Fruit fly (Drosophila melanogaster) whole organism, embryonic: ENCODE results near the gene CG13920.

ENCODE experiments used
- ATbp ChIP-seq: fragments of 200-800 bp; sonication (Bioruptor generic); optimal IDR thresholded peaks from 2 replicates; lab custom pipeline; 2017; ENCODE audit warnings: missing biosample characterization, mild to moderate bottlenecking, missing genetic modification characterization, missing genetic modification reagents
- Atf-2 ChIP-seq: fragments of 200-800 bp; sonication (Bioruptor generic); optimal IDR thresholded peaks from 2 replicates; lab custom pipeline; 2016; ENCODE audit warnings: missing biosample characterization, missing genetic modification characterization
- CG10147 ChIP-seq: fragments of 200-800 bp; sonication (Bioruptor generic); optimal IDR thresholded peaks from 2 replicates; lab custom pipeline; 2019; ENCODE audit warnings: missing biosample characterization, mild to moderate bottlenecking, missing genetic modification characterization, moderate library complexity
- CG11456 ChIP-seq: fragments of 200-800 bp; sonication (Bioruptor generic); IDR thresholded peaks from 3 replicates; pipeline ENCODE4 v1.3.6; 2022; ENCODE audit warnings: missing biosample characterization, missing genetic modification characterization
- CG11504 ChIP-seq: fragments of 200-800 bp; sonication (Bioruptor generic); optimal IDR thresholded peaks from 3 replicates; lab custom pipeline; 2019; ENCODE audit warnings: missing biosample characterization, mild to moderate bottlenecking, missing genetic modification characterization, moderate library complexity
- CG12769 ChIP-seq: fragments of 200-800 bp; sonication (Bioruptor generic); optimal IDR thresholded peaks from 2 replicates; lab custom pipeline; 2019; ENCODE audit warnings: missing biosample characterization, mild to moderate bottlenecking, missing genetic modification characterization, moderate library complexity
- CG14710 ChIP-seq: fragments of 200-800 bp; sonication (Bioruptor generic); optimal IDR thresholded peaks from 3 replicates; lab custom pipeline; 2019; ENCODE audit warnings: missing biosample characterization, mild to moderate bottlenecking, missing genetic modification characterization, moderate library complexity
- CG14860 ChIP-seq: fragments of 200-800 bp; sonication (Bioruptor generic); IDR thresholded peaks from 3 replicates; pipeline ENCODE4 v1.3.6; 2022; ENCODE audit warnings: missing biosample characterization, missing genetic modification characterization; ENCODE audit not compliant: partially characterized antibody
- CG1529 ChIP-seq: fragments of 200-800 bp; sonication (Bioruptor generic); optimal IDR thresholded peaks from 3 replicates; lab custom pipeline; 2018; ENCODE audit warnings: missing biosample characterization, missing genetic modification characterization
- CG17568 ChIP-seq: fragments of 200-800 bp; sonication (Bioruptor generic); optimal IDR thresholded peaks from 2 replicates; lab custom pipeline; 2018; ENCODE audit warnings: missing biosample characterization, mild to moderate bottlenecking, missing genetic modification characterization, moderate library complexity
- CG18011 ChIP-seq: fragments of 200-800 bp; sonication (Bioruptor generic); optimal IDR thresholded peaks from 2 replicates; lab custom pipeline; 2017; ENCODE audit warnings: missing biosample characterization, missing genetic modification characterization, mild to moderate bottlenecking, moderate library complexity, missing genotype
- CG18476 ChIP-seq: fragments of 200-800 bp; sonication (Bioruptor generic); optimal IDR thresholded peaks from 2 replicates; lab custom pipeline; 2016; ENCODE audit warnings: missing biosample characterization, mild to moderate bottlenecking, missing genetic modification characterization
- CG18599 ChIP-seq: fragments of 200-800 bp; sonication (Bioruptor generic); optimal IDR thresholded peaks from 3 replicates; lab custom pipeline; 2017; ENCODE audit warnings: missing biosample characterization, missing genetic modification characterization, mild to moderate bottlenecking, moderate library complexity, missing genetic modification reagents
- CG34376 ChIP-seq: fragments of 200-800 bp; sonication (Bioruptor generic); optimal IDR thresholded peaks from 2 replicates; lab custom pipeline; 2018; ENCODE audit warnings: missing biosample characterization, mild to moderate bottlenecking, missing genetic modification characterization
- CG7839 ChIP-seq: fragments of 200-800 bp; sonication (Bioruptor generic); optimal IDR thresholded peaks from 3 replicates; lab custom pipeline; 2018; ENCODE audit warnings: missing biosample characterization, mild to moderate bottlenecking, missing genetic modification characterization, moderate library complexity
- CG8089 ChIP-seq: fragments of 200-800 bp; sonication (Bioruptor generic); optimal IDR thresholded peaks from 3 replicates; lab custom pipeline; 2016; ENCODE audit warnings: missing biosample characterization, missing genetic modification characterization
- CG8944 ChIP-seq: fragments of 200-800 bp; sonication (Bioruptor generic); optimal IDR thresholded peaks from 3 replicates; lab custom pipeline; 2016; ENCODE audit warnings: missing biosample characterization, missing genetic modification characterization
- CG9727 ChIP-seq: fragments of 200-800 bp; sonication (Bioruptor generic); optimal IDR thresholded peaks from 3 replicates; lab custom pipeline; 2017; ENCODE audit warnings: missing biosample characterization, mild to moderate bottlenecking, missing genetic modification characterization
- CG9817 ChIP-seq: fragments of 200-800 bp; sonication (Bioruptor generic); optimal IDR thresholded peaks from 2 replicates; lab custom pipeline; 2018; ENCODE audit warnings: missing biosample characterization, mild to moderate bottlenecking, missing genetic modification characterization, moderate library complexity
- CkIIα-i1 ChIP-seq: fragments of 200-800 bp; sonication (Bioruptor generic); IDR thresholded peaks from 2 replicates; pipeline ENCODE4 v1.3.6; 2022; ENCODE audit warnings: missing biosample characterization, missing genetic modification characterization
- D ChIP-seq, 2 experiments: fragments of 200-800 bp in 1 of 2; fragments of >200 bp in 1 of 2; sonication (Bioruptor generic) in 1 of 2; optimal IDR thresholded peaks; 2 replicates in 1 of 2; 3 replicates in 1 of 2; lab custom pipeline; 2017; ENCODE audit warnings: mild to moderate bottlenecking in 1 of 2, missing biosample characterization in 1 of 2, missing genetic modification characterization in 1 of 2, missing genetic modification reagents in 1 of 2
- Dfd ChIP-seq, 2 experiments: fragments of >200 bp; optimal IDR thresholded peaks; 2 replicates each; lab custom pipeline; 2017; ENCODE audit warnings: missing biosample characterization in 2 of 2, missing genetic modification characterization in 2 of 2
- Dp ChIP-seq: fragments of 200-800 bp; sonication (Bioruptor generic); optimal IDR thresholded peaks from 2 replicates; lab custom pipeline; 2018; ENCODE audit warnings: missing biosample characterization, mild to moderate bottlenecking, missing genetic modification characterization, moderate library complexity
- E2f1 ChIP-seq: fragments of 200-800 bp; sonication (Bioruptor generic); IDR thresholded peaks from 2 replicates; pipeline ENCODE4 v1.3.6; 2022; ENCODE audit warnings: missing biosample characterization, missing genetic modification characterization
- Kr ChIP-seq: fragments of 200-800 bp; sonication (Bioruptor generic); optimal IDR thresholded peaks from 2 replicates; lab custom pipeline; 2017; ENCODE audit warnings: missing biosample characterization, mild to moderate bottlenecking, missing genetic modification characterization
- Mes4 ChIP-seq: fragments of 200-800 bp; sonication (Bioruptor generic); optimal IDR thresholded peaks from 2 replicates; lab custom pipeline; 2016; ENCODE audit warnings: missing biosample characterization, missing genetic modification characterization
- Pdp1 ChIP-seq, 2 experiments: fragments of 200-800 bp; sonication (Bioruptor generic); optimal IDR thresholded peaks; 3 replicates each; lab custom pipeline; 2016; ENCODE audit warnings: missing biosample characterization in 2 of 2, missing genetic modification characterization in 2 of 2, mild to moderate bottlenecking in 1 of 2, moderate library complexity in 1 of 2
- Sin3A ChIP-seq: fragments of >200 bp; optimal IDR thresholded peaks from 2 replicates; lab custom pipeline; 2018
- Xbp1 ChIP-seq: fragments of 200-800 bp; sonication (Bioruptor generic); optimal IDR thresholded peaks from 3 replicates; lab custom pipeline; 2016; ENCODE audit warnings: missing biosample characterization, mild to moderate bottlenecking, missing genetic modification characterization
- abd-A ChIP-seq: fragments of 200-800 bp; sonication (Bioruptor generic); optimal IDR thresholded peaks from 3 replicates; lab custom pipeline; 2019; ENCODE audit warnings: missing biosample characterization, mild to moderate bottlenecking, missing genetic modification characterization, moderate library complexity
- bsh ChIP-seq, 2 experiments: fragments of 200-800 bp; sonication (Bioruptor generic); optimal IDR thresholded peaks; 2 replicates each; lab custom pipeline; 2017 to 2018; ENCODE audit warnings: mild to moderate bottlenecking in 2 of 2, missing biosample characterization in 2 of 2, missing genetic modification characterization in 2 of 2, moderate library complexity in 1 of 2
- cad ChIP-seq: fragments of >200 bp; optimal IDR thresholded peaks from 2 replicates; lab custom pipeline; 2017; ENCODE audit warnings: missing biosample characterization, missing genetic modification characterization
- chn ChIP-seq: fragments of 200-800 bp; sonication (Bioruptor generic); optimal IDR thresholded peaks from 2 replicates; lab custom pipeline; 2016; ENCODE audit warnings: missing biosample characterization, missing genetic modification characterization
- crp ChIP-seq, 2 experiments: fragments of 200-800 bp; sonication (Bioruptor generic); optimal IDR thresholded peaks; 2 replicates in 1 of 2; 3 replicates in 1 of 2; lab custom pipeline; 2017; ENCODE audit warnings: missing biosample characterization in 2 of 2, missing genetic modification characterization in 2 of 2, mild to moderate bottlenecking in 1 of 2, moderate library complexity in 1 of 2
- disco-r ChIP-seq: fragments of 200-800 bp; sonication (Bioruptor generic); optimal IDR thresholded peaks from 2 replicates; lab custom pipeline; 2016; ENCODE audit warnings: missing biosample characterization, missing genetic modification characterization
- grn ChIP-seq: fragments of 200-800 bp; sonication (Bioruptor generic); optimal IDR thresholded peaks from 3 replicates; lab custom pipeline; 2017; ENCODE audit warnings: missing biosample characterization, missing genetic modification characterization
- gsb ChIP-seq: fragments of 200-800 bp; sonication (Bioruptor generic); IDR thresholded peaks from 2 replicates; pipeline ENCODE4 v1.3.6; 2022; ENCODE audit warnings: missing biosample characterization, missing genetic modification characterization
- hb ChIP-seq: fragments of 200-800 bp; sonication (Bioruptor generic); IDR thresholded peaks from 3 replicates; pipeline ENCODE4 v1.3.6; 2022; ENCODE audit warnings: missing biosample characterization, missing genetic modification characterization; ENCODE audit not compliant: partially characterized antibody
- hbn ChIP-seq: fragments of 200-800 bp; sonication (Bioruptor generic); IDR thresholded peaks from 2 replicates; pipeline ENCODE4 v1.3.6; 2022; ENCODE audit warnings: missing biosample characterization, missing genetic modification characterization; ENCODE audit not compliant: partially characterized antibody
- inv ChIP-seq: fragments of 200-800 bp; sonication (Bioruptor generic); IDR thresholded peaks from 2 replicates; pipeline ENCODE4 v1.3.6; 2022; ENCODE audit warnings: missing biosample characterization, missing genetic modification characterization; ENCODE audit not compliant: partially characterized antibody
- kah ChIP-seq: fragments of 200-800 bp; sonication (Bioruptor generic); optimal IDR thresholded peaks from 2 replicates; lab custom pipeline; 2018; ENCODE audit warnings: missing biosample characterization, mild to moderate bottlenecking, missing genetic modification characterization
- lab ChIP-seq: fragments of 200-800 bp; sonication (Bioruptor generic); optimal IDR thresholded peaks from 3 replicates; lab custom pipeline; 2017; ENCODE audit warnings: missing biosample characterization, missing genetic modification characterization, mild to moderate bottlenecking, moderate library complexity, missing genetic modification reagents
- maf-S ChIP-seq: fragments of 200-800 bp; sonication (Bioruptor generic); optimal IDR thresholded peaks from 2 replicates; lab custom pipeline; 2016; ENCODE audit warnings: missing biosample characterization, missing genetic modification characterization
- nau ChIP-seq: fragments of 200-800 bp; sonication (Bioruptor generic); optimal IDR thresholded peaks from 3 replicates; lab custom pipeline; 2017; ENCODE audit warnings: missing biosample characterization, mild to moderate bottlenecking, missing genetic modification characterization, missing genetic modification reagents
- oc ChIP-seq: fragments of 200-800 bp; sonication (Bioruptor generic); optimal IDR thresholded peaks from 2 replicates; lab custom pipeline; 2018; ENCODE audit warnings: missing biosample characterization, mild to moderate bottlenecking, missing genetic modification characterization, moderate library complexity
- onecut ChIP-seq: fragments of 200-800 bp; sonication (Bioruptor generic); IDR thresholded peaks from 2 replicates; pipeline ENCODE4 v1.3.6; 2022; ENCODE audit warnings: missing biosample characterization, missing genetic modification characterization
- scrt ChIP-seq: fragments of 200-800 bp; sonication (Bioruptor generic); optimal IDR thresholded peaks from 2 replicates; lab custom pipeline; 2018; ENCODE audit warnings: missing biosample characterization, mild to moderate bottlenecking, missing genetic modification characterization, moderate library complexity
- sd ChIP-seq: fragments of 200-800 bp; sonication (Bioruptor generic); optimal IDR thresholded peaks from 3 replicates; lab custom pipeline; 2018; ENCODE audit warnings: missing biosample characterization, mild to moderate bottlenecking, missing genetic modification characterization, moderate library complexity
- tin ChIP-seq: fragments of 200-800 bp; sonication (Bioruptor generic); optimal IDR thresholded peaks from 3 replicates; lab custom pipeline; 2016; ENCODE audit warnings: missing biosample characterization, missing genetic modification characterization
- vvl ChIP-seq: fragments of 200-800 bp; sonication (Bioruptor generic); IDR thresholded peaks from 2 replicates; pipeline ENCODE4 v1.3.6; 2022; ENCODE audit warnings: missing biosample characterization, missing genetic modification characterization

The CG13920 gene

dm6 chr3L:1675242-1675641 is 26.5 kb downstream of the CG13920 start:
- TF ChIP-seq hb (GFP tag; lab: Robert Waterston, UW) (no peak), CG1529 (no peak), tin (GFP tag; lab: Kevin White, UChicago) (no peak), CG14710 (tag; lab: Kevin White, UChicago) (no peak), inv (GFP tag; lab: Robert Waterston, UW) (no peak), CG11456 (GFP tag; lab: Robert Waterston, UW) (no peak), CG18599 (no peak), gsb (GFP tag; lab: Robert Waterston, UW) (no peak), CkIIα-i1 (GFP tag; lab: Robert Waterston, UW) (no peak), Mes4 (GFP tag; lab: Kevin White, UChicago) (no peak), cad (GFP tag; lab: Kevin White, UChicago) (no peak), abd-A (peak; percentile 78), CG11504 (no peak), Xbp1 (GFP tag; lab: Kevin White, UChicago) (no peak), D (optimal IDR thresholded peaks at IDR 0.05; lab: Kevin White, UChicago) (no peak), D (GFP tag; optimal IDR thresholded peaks at IDR 0.05; lab: Kevin White, UChicago) (no peak), scrt (GFP tag; lab: Kevin White, UChicago) (no peak), CG8089 (GFP tag; lab: Kevin White, UChicago) (no peak), Atf-2 (GFP tag; lab: Kevin White, UChicago) (no peak), E2f1 (no peak), oc (tag; lab: Kevin White, UChicago) (peak; percentile 37), disco-r (GFP tag; lab: Kevin White, UChicago) (no peak), chn (GFP tag; lab: Kevin White, UChicago) (no peak), CG34376 (GFP tag; lab: Kevin White, UChicago) (no peak), maf-S (GFP tag; lab: Kevin White, UChicago) (no peak), hbn (GFP tag; lab: Robert Waterston, UW) (no peak), kah (GFP tag; lab: Kevin White, UChicago) (no peak), grn (peak; percentile 74), vvl (GFP tag; lab: Robert Waterston, UW) (peak; percentile 76), crp (GFP tag; optimal IDR thresholded peaks at IDR 0.05; lab: Kevin White, UChicago) (no peak), CG18011 (GFP tag; lab: Kevin White, UChicago) (no peak), CG14860 (no peak), bsh (GFP tag; optimal IDR thresholded peaks at IDR 0.05; lab: Kevin White, UChicago) (no peak), CG18476 (GFP tag; lab: Kevin White, UChicago) (no peak), CG17568 (GFP tag; lab: Kevin White, UChicago) (no peak), Pdp1 (GFP tag; optimal IDR thresholded peaks at IDR 0.05; lab: Kevin White, UChicago) (no peak), Dfd (GFP tag; optimal IDR thresholded peaks at IDR 0.05; lab: Kevin White, UChicago) (no peak), CG9817 (tag; lab: Kevin White, UChicago) (no peak), sd (tag; lab: Kevin White, UChicago) (peak; percentile 65), CG7839 (tag; lab: Kevin White, UChicago) (no peak), onecut (GFP tag; lab: Robert Waterston, UW) (peak; percentile 67), CG8944 (GFP tag; lab: Kevin White, UChicago) (no peak), nau (GFP tag; lab: Kevin White, UChicago) (no peak), CG9727 (GFP tag; lab: Kevin White, UChicago) (no peak), Kr (no peak), CG10147 (GFP tag; lab: Kevin White, UChicago) (no peak), Dp (GFP tag; lab: Kevin White, UChicago) (no peak), CG12769 (tag; lab: Kevin White, UChicago) (peak; percentile 53), Sin3A (lab: Kevin White, UChicago) (no peak), ATbp (GFP tag; lab: Kevin White, UChicago) (no peak), lab (GFP tag; lab: Kevin White, UChicago) (no peak)
